Worm (Caenorhabditis elegans) whole organism, mixed stage, embryonic: Measurements from ENCODE around the gene C32D5.10.

Source experiments
- M03D4.4 ChIP-seq: sonication (generic microtip); optimal IDR thresholded peaks from 2 replicates; lab custom pipeline; 2017; ENCODE audit warnings: mild to moderate bottlenecking, missing genetic modification characterization, missing compliant biosample characterization
- ceh-83 ChIP-seq: fragments of 200-800 bp; sonication (Bioruptor generic); optimal IDR thresholded peaks from 2 replicates; lab custom pipeline; 2018; ENCODE audit warnings: mild to moderate bottlenecking, missing genetic modification characterization, missing compliant biosample characterization
- elt-1 ChIP-seq: sonication (generic microtip); optimal IDR thresholded peaks from 2 replicates; lab custom pipeline; 2017; ENCODE audit warnings: missing genetic modification characterization, mild to moderate bottlenecking, missing compliant biosample characterization, antibody characterized with exemption, moderate library complexity, borderline replicate concordance; ENCODE audit not compliant: insufficient read depth
- elt-3 ChIP-seq: fragments of 150-350 bp; optimal IDR thresholded peaks from 2 replicates; lab custom pipeline; 2014; ENCODE audit warnings: missing biosample characterization, missing genetic modification characterization
- lsy-2 ChIP-seq: fragments of 150-350 bp; optimal IDR thresholded peaks from 2 replicates; lab custom pipeline; 2014; ENCODE audit warnings: missing biosample characterization, missing genetic modification characterization
- nhr-12 ChIP-seq: fragments of 150-350 bp; optimal IDR thresholded peaks from 2 replicates; lab custom pipeline; 2014; ENCODE audit warnings: missing biosample characterization, missing genetic modification characterization
- nhr-237 ChIP-seq: fragments of 150-350 bp; optimal IDR thresholded peaks from 2 replicates; lab custom pipeline; 2014; ENCODE audit warnings: missing biosample characterization, missing genetic modification characterization
- nhr-28 ChIP-seq: fragments of 150-350 bp; optimal IDR thresholded peaks from 2 replicates; lab custom pipeline; 2014; ENCODE audit warnings: missing biosample characterization, missing genetic modification characterization
- nhr-76 ChIP-seq: sonication (generic microtip); optimal IDR thresholded peaks from 2 replicates; lab custom pipeline; 2017; ENCODE audit warnings: missing biosample characterization, missing genetic modification characterization
- sem-2 ChIP-seq: fragments of 200-800 bp; sonication (Bioruptor generic); optimal IDR thresholded peaks from 2 replicates; lab custom pipeline; 2018; ENCODE audit warnings: mild to moderate bottlenecking, missing genetic modification characterization, missing compliant biosample characterization
- snpc-4 ChIP-seq: fragments of 150-350 bp; optimal IDR thresholded peaks from 2 replicates; lab custom pipeline; 2014; ENCODE audit warnings: missing biosample characterization, missing genetic modification characterization
- unc-62 ChIP-seq: fragments of 150-350 bp; optimal IDR thresholded peaks from 2 replicates; lab custom pipeline; 2014; ENCODE audit warnings: missing biosample characterization, missing genetic modification reagents, missing genetic modification characterization
- ztf-11 ChIP-seq: fragments of 150-350 bp; optimal IDR thresholded peaks from 2 replicates; lab custom pipeline; 2014; ENCODE audit warnings: missing biosample characterization, missing genetic modification characterization

- no peak for TF ChIP-seq nhr-237 (tag; lab: Kevin White, UChicago)
- no peak for TF ChIP-seq snpc-4 (tag; lab: Kevin White, UChicago)
- no peak for TF ChIP-seq ceh-83 (GFP tag; lab: Kevin White, UChicago)
- no peak for TF ChIP-seq nhr-28
- TF ChIP-seq nhr-76: no peak
- no peak for TF ChIP-seq nhr-12
- TF ChIP-seq elt-3 (tag; lab: Kevin White, UChicago): no peak
- no peak for TF ChIP-seq M03D4.4 (tag; lab: Kevin White, UChicago)
- TF ChIP-seq unc-62 (GFP tag; lab: Kevin White, UChicago): no peak
- no peak for TF ChIP-seq elt-1 (tag; lab: Kevin White, UChicago)
- no peak for TF ChIP-seq ztf-11 (tag; lab: Kevin White, UChicago)
- TF ChIP-seq sem-2 (GFP tag; lab: Kevin White, UChicago): no peak
- no peak for TF ChIP-seq lsy-2
Observed at ce11 chrII:6342455-6342854, 9.3 kb downstream of the C32D5.10 start.
